Worm (Caenorhabditis elegans) whole organism, midembryonic: ENCODE results near the gene rpc-11.

Experiments
- T22C8.4 ChIP-seq: fragments of 200-800 bp; sonication (Bioruptor generic); IDR thresholded peaks from 2 replicates; pipeline ENCODE4 v1.3.6; 2022; ENCODE audit warnings: missing genetic modification characterization, missing compliant biosample characterization
- cog-1 ChIP-seq: sonication (generic microtip); optimal IDR thresholded peaks from 2 replicates; lab custom pipeline; 2016; ENCODE audit warnings: missing genetic modification characterization, missing compliant biosample characterization
- flt-1 ChIP-seq: fragments of 200-800 bp; sonication (Bioruptor generic); IDR thresholded peaks from 2 replicates; pipeline ENCODE4 v1.3.6; 2022; ENCODE audit warnings: missing genetic modification characterization, missing compliant biosample characterization
- tab-1 ChIP-seq: fragments of 200-800 bp; sonication (Bioruptor generic); IDR thresholded peaks from 2 replicates; pipeline ENCODE4 v1.3.6; 2022; ENCODE audit warnings: missing genetic modification characterization, missing compliant biosample characterization

DNA sequence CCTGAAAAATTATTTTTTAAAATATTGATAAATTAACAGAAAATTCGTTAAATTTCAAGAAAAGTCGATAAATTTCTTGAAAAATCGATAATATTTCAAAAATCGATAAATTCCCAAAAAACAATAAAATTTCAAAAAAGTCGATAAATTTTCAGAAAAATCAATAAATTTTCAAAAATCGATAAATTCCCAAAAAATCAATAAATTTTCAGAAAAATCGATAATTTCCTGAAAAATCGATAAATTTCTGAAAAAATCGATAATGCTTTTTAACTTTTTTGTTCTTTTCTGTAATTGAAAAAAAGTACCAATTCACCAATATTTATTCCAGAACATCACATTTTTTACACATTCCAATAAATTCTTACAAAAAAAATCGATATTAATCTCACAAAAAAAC is 25.3 kb upstream of the rpc-11 start:
- TF ChIP-seq tab-1 (GFP tag; lab: Robert Waterston, UW) = no peak
- TF ChIP-seq cog-1 (tag; lab: Kevin White, UChicago) = no peak
- TF ChIP-seq flt-1 = no peak
- peak; percentile 97 for TF ChIP-seq T22C8.4
